Worm (Caenorhabditis elegans) whole organism, young adult: Measurements from ENCODE around the gene T22D1.18.

ENCODE experiments used
- B0035.1 ChIP-seq: sonication (generic microtip); optimal IDR thresholded peaks from 2 replicates; lab custom pipeline; 2016; ENCODE audit warnings: missing genetic modification characterization, mild to moderate bottlenecking, missing compliant biosample characterization, missing genotype, missing genetic modification reagents
- B0261.1 ChIP-seq: sonication (generic microtip); optimal IDR thresholded peaks from 2 replicates; lab custom pipeline; 2016; ENCODE audit warnings: mild to moderate bottlenecking, missing genetic modification characterization, moderate library complexity, missing compliant biosample characterization
- D2030.7 ChIP-seq: fragments of 200-800 bp; sonication (Bioruptor generic); IDR thresholded peaks from 2 replicates; pipeline ENCODE4 v1.3.6; 2022; ENCODE audit warnings: missing genetic modification reagents, missing genetic modification characterization, missing compliant biosample characterization
- F10E7.11 ChIP-seq: sonication (generic microtip); optimal IDR thresholded peaks from 2 replicates; lab custom pipeline; 2017; ENCODE audit warnings: mild to moderate bottlenecking, missing genetic modification characterization, moderate library complexity, missing compliant biosample characterization
- F22D6.2 ChIP-seq: sonication (generic microtip); optimal IDR thresholded peaks from 2 replicates; lab custom pipeline; 2016; ENCODE audit warnings: mild to moderate bottlenecking, missing genetic modification characterization, missing compliant biosample characterization
- F39B2.1 ChIP-seq: fragments of 200-800 bp; sonication (Bioruptor generic); IDR thresholded peaks from 2 replicates; pipeline ENCODE4 v1.3.6; 2022; ENCODE audit warnings: missing genetic modification reagents, missing genetic modification characterization, missing compliant biosample characterization
- F57A8.1 ChIP-seq: fragments of 200-800 bp; sonication (Bioruptor generic); optimal IDR thresholded peaks from 2 replicates; lab custom pipeline; 2018; ENCODE audit warnings: mild to moderate bottlenecking, missing genetic modification characterization, moderate library complexity, missing compliant biosample characterization
- K11D2.4 ChIP-seq: fragments of 200-800 bp; sonication (Bioruptor generic); IDR thresholded peaks from 2 replicates; pipeline ENCODE4 v1.3.6; 2022; ENCODE audit warnings: missing genetic modification reagents, missing genetic modification characterization, missing compliant biosample characterization
- K12H6.12 ChIP-seq: fragments of 200-800 bp; sonication (Bioruptor generic); optimal IDR thresholded peaks from 2 replicates; lab custom pipeline; 2018; ENCODE audit warnings: mild to moderate bottlenecking, missing genetic modification characterization, missing compliant biosample characterization
- T07F8.4 ChIP-seq: sonication (generic microtip); optimal IDR thresholded peaks from 2 replicates; lab custom pipeline; 2016; ENCODE audit warnings: mild to moderate bottlenecking, missing genetic modification characterization, moderate library complexity, missing compliant biosample characterization
- T26A5.8 ChIP-seq: sonication (generic microtip); optimal IDR thresholded peaks from 2 replicates; lab custom pipeline; 2016; ENCODE audit warnings: missing genetic modification characterization, missing compliant biosample characterization
- Y95B8A.8 ChIP-seq: fragments of 200-800 bp; sonication (Bioruptor generic); IDR thresholded peaks from 2 replicates; pipeline ENCODE4 v1.3.6; 2022; ENCODE audit warnings: missing genetic modification reagents, missing genetic modification characterization, missing compliant biosample characterization
- ZK185.1 ChIP-seq: sonication (generic microtip); optimal IDR thresholded peaks from 2 replicates; lab custom pipeline; 2016; ENCODE audit warnings: mild to moderate bottlenecking, missing genetic modification characterization, missing compliant biosample characterization; ENCODE audit not compliant: poor library complexity, severe bottlenecking
- akir-1 ChIP-seq: fragments of 200-800 bp; sonication (Bioruptor generic); optimal IDR thresholded peaks from 2 replicates; lab custom pipeline; 2018; ENCODE audit warnings: mild to moderate bottlenecking, missing genetic modification characterization, moderate library complexity, missing compliant biosample characterization
- aptf-2 ChIP-seq: fragments of 200-800 bp; sonication (Bioruptor generic); conservative IDR thresholded peaks from 2 replicates; pipeline ENCODE4 v1.3.6; 2022; ENCODE audit warnings: missing genetic modification reagents, missing genetic modification characterization, missing compliant biosample characterization
- attf-6 ChIP-seq: fragments of 200-800 bp; sonication (Bioruptor generic); IDR thresholded peaks from 2 replicates; pipeline ENCODE4 v1.3.6; 2022; ENCODE audit warnings: missing genetic modification reagents, missing genetic modification characterization, missing compliant biosample characterization
- cebp-1 ChIP-seq, 2 experiments: fragments of 200-800 bp in 1 of 2; sonication (Bioruptor generic) in 1 of 2; sonication (generic microtip) in 1 of 2; IDR thresholded peaks in 1 of 2; optimal IDR thresholded peaks in 1 of 2; 2 replicates each; pipeline versions ENCODE4 v1.3.6 to Lab custom; 2017 to 2022; ENCODE audit warnings: missing compliant biosample characterization in 2 of 2, missing genetic modification characterization in 2 of 2, mild to moderate bottlenecking in 1 of 2, missing genetic modification reagents in 1 of 2, moderate library complexity in 1 of 2
- cebp-2 ChIP-seq: fragments of 200-800 bp; sonication (Bioruptor generic); IDR thresholded peaks from 2 replicates; pipeline ENCODE4 v1.3.6; 2022; ENCODE audit warnings: missing genetic modification characterization, missing compliant biosample characterization
- ceh-40 ChIP-seq: fragments of 200-800 bp; sonication (Bioruptor generic); IDR thresholded peaks from 2 replicates; pipeline ENCODE4 v1.3.6; 2022; ENCODE audit warnings: missing genetic modification characterization, missing compliant biosample characterization
- efl-1 ChIP-seq: fragments of 150-350 bp; optimal IDR thresholded peaks from 2 replicates; lab custom pipeline; 2014; ENCODE audit warnings: missing biosample characterization, missing genetic modification reagents, missing genetic modification characterization
- egl-18 ChIP-seq: fragments of 200-800 bp; sonication (Bioruptor generic); IDR thresholded peaks from 2 replicates; pipeline ENCODE4 v1.3.6; 2022; ENCODE audit warnings: missing genetic modification reagents, missing genetic modification characterization, missing compliant biosample characterization
- egrh-3 ChIP-seq: fragments of 200-800 bp; sonication (Bioruptor generic); IDR thresholded peaks from 2 replicates; pipeline ENCODE4 v1.3.6; 2022; ENCODE audit warnings: missing genetic modification reagents, missing genetic modification characterization, missing compliant biosample characterization
- ets-4 ChIP-seq: fragments of 200-800 bp; sonication (Bioruptor generic); optimal IDR thresholded peaks from 2 replicates; lab custom pipeline; 2018; ENCODE audit warnings: mild to moderate bottlenecking, missing genetic modification characterization, missing compliant biosample characterization
- fkh-3 ChIP-seq: sonication (generic microtip); optimal IDR thresholded peaks from 2 replicates; lab custom pipeline; 2016; ENCODE audit warnings: mild to moderate bottlenecking, missing genetic modification characterization, missing compliant biosample characterization
- him-1 ChIP-seq: sonication (generic microtip); optimal IDR thresholded peaks from 2 replicates; lab custom pipeline; 2016; ENCODE audit warnings: missing genotype, missing genetic modification reagents, missing genetic modification characterization, missing compliant biosample characterization
- hlh-12 ChIP-seq: sonication (generic microtip); optimal IDR thresholded peaks from 2 replicates; lab custom pipeline; 2016; ENCODE audit warnings: missing genetic modification characterization, missing compliant biosample characterization
- hrde-1 ChIP-seq: sonication (generic microtip); optimal IDR thresholded peaks from 2 replicates; lab custom pipeline; 2016; ENCODE audit warnings: missing genetic modification characterization, mild to moderate bottlenecking, missing compliant biosample characterization, moderate library complexity, missing genotype, missing genetic modification reagents, borderline replicate concordance
- hsf-1 ChIP-seq: fragments of 200-800 bp; sonication (Bioruptor generic); IDR thresholded peaks from 2 replicates; pipeline ENCODE4 v1.3.6; 2022; ENCODE audit warnings: missing genetic modification reagents, missing genetic modification characterization, missing compliant biosample characterization
- lin-35 ChIP-seq, 3 experiments: fragments of 150-350 bp in 2 of 3; sonication (generic microtip) in 1 of 3; optimal IDR thresholded peaks; 2 replicates each; lab custom pipeline; 2014 to 2018; ENCODE audit warnings: missing biosample characterization in 3 of 3, missing genetic modification characterization in 3 of 3, missing genetic modification reagents in 3 of 3
- lir-1 ChIP-seq: fragments of 200-800 bp; sonication (Bioruptor generic); conservative IDR thresholded peaks from 2 replicates; pipeline ENCODE4 v1.3.6; 2022; ENCODE audit warnings: missing genetic modification reagents, missing genetic modification characterization, missing compliant biosample characterization
- madf-3 ChIP-seq: fragments of 200-800 bp; sonication (Bioruptor generic); IDR thresholded peaks from 2 replicates; pipeline ENCODE4 v1.3.6; 2022; ENCODE audit warnings: missing genetic modification reagents, missing genetic modification characterization, missing compliant biosample characterization
- mel-28 ChIP-seq: sonication (generic microtip); optimal IDR thresholded peaks from 2 replicates; lab custom pipeline; 2016; ENCODE audit warnings: borderline replicate concordance, mild to moderate bottlenecking, missing genetic modification characterization, missing compliant biosample characterization
- pha-4 ChIP-seq: fragments of 150-350 bp; sonication (generic microtip); optimal IDR thresholded peaks from 2 replicates; lab custom pipeline; 2014; ENCODE audit warnings: missing biosample characterization, missing genetic modification reagents, missing genetic modification characterization
- rcor-1 ChIP-seq: fragments of 200-800 bp; sonication (Bioruptor generic); IDR thresholded peaks from 2 replicates; pipeline ENCODE4 v1.3.6; 2022; ENCODE audit warnings: missing genetic modification reagents, missing genetic modification characterization, missing compliant biosample characterization
- repo-1 ChIP-seq: sonication (generic microtip); optimal IDR thresholded peaks from 2 replicates; lab custom pipeline; 2017; ENCODE audit warnings: mild to moderate bottlenecking, missing genetic modification characterization, missing compliant biosample characterization
- rpc-1 ChIP-seq, 2 experiments: fragments of 150-350 bp in 1 of 2; sonication (generic microtip) in 1 of 2; optimal IDR thresholded peaks; 2 replicates each; lab custom pipeline; 2014 to 2018; ENCODE audit warnings: missing biosample characterization in 1 of 2, missing genetic modification characterization in 1 of 2, missing genetic modification reagents in 1 of 2, missing genotype in 1 of 2
- snpc-1.1 ChIP-seq: sonication (generic microtip); optimal IDR thresholded peaks from 2 replicates; lab custom pipeline; 2017; ENCODE audit warnings: missing genetic modification characterization, mild to moderate bottlenecking, missing compliant biosample characterization, antibody characterized with exemption, moderate library complexity, missing genotype, missing genetic modification reagents; ENCODE audit not compliant: insufficient read depth
- snpc-1.3 ChIP-seq: sonication (generic microtip); optimal IDR thresholded peaks from 2 replicates; lab custom pipeline; 2017; ENCODE audit warnings: missing genetic modification characterization, mild to moderate bottlenecking, missing compliant biosample characterization, antibody characterized with exemption, moderate library complexity, missing genotype, missing genetic modification reagents; ENCODE audit not compliant: insufficient read depth
- somi-1 ChIP-seq: fragments of 200-800 bp; sonication (Bioruptor generic); optimal IDR thresholded peaks from 2 replicates; lab custom pipeline; 2018; ENCODE audit warnings: mild to moderate bottlenecking, missing genetic modification characterization, missing compliant biosample characterization
- tlf-1 ChIP-seq: fragments of 200-800 bp; sonication (Bioruptor generic); optimal IDR thresholded peaks from 2 replicates; lab custom pipeline; 2018; ENCODE audit warnings: mild to moderate bottlenecking, missing genetic modification characterization, missing compliant biosample characterization
- unc-62 ChIP-seq: fragments of 150-350 bp; optimal IDR thresholded peaks from 2 replicates; lab custom pipeline; 2014; ENCODE audit warnings: missing biosample characterization, missing genetic modification reagents, missing genetic modification characterization
- zfh-2 ChIP-seq: fragments of 200-800 bp; sonication (Bioruptor generic); conservative IDR thresholded peaks from 2 replicates; pipeline ENCODE4 v1.3.6; 2022; ENCODE audit warnings: missing genetic modification reagents, missing genetic modification characterization, missing compliant biosample characterization
- ztf-22 ChIP-seq: fragments of 200-800 bp; sonication (Bioruptor generic); optimal IDR thresholded peaks from 2 replicates; lab custom pipeline; 2018; ENCODE audit warnings: mild to moderate bottlenecking, missing genetic modification characterization, moderate library complexity, missing compliant biosample characterization
- ztf-25 ChIP-seq: fragments of 200-800 bp; sonication (Bioruptor generic); IDR thresholded peaks from 2 replicates; pipeline ENCODE4 v1.3.6; 2022; ENCODE audit warnings: missing genetic modification reagents, missing genetic modification characterization, missing compliant biosample characterization
- ztf-26 ChIP-seq: sonication (generic microtip); optimal IDR thresholded peaks from 2 replicates; lab custom pipeline; 2017; ENCODE audit warnings: missing genetic modification characterization, missing compliant biosample characterization
- ztf-28 ChIP-seq: fragments of 200-800 bp; sonication (Bioruptor generic); IDR thresholded peaks from 2 replicates; pipeline ENCODE4 v1.3.6; 2022; ENCODE audit warnings: missing genetic modification reagents, missing genetic modification characterization, missing compliant biosample characterization
- ztf-6 ChIP-seq: fragments of 200-800 bp; sonication (Bioruptor generic); IDR thresholded peaks from 2 replicates; pipeline ENCODE4 v1.3.6; 2022; ENCODE audit warnings: missing genetic modification reagents, missing genetic modification characterization, missing compliant biosample characterization

The T22D1.18 gene

ce11 chrIV:6905947-6906489 is 13.9 kb downstream of the T22D1.18 start, which contains the start of the genes T22D1.17 and T22D1.8 (continued):
- no peak for TF ChIP-seq repo-1 (tag; lab: Kevin White, UChicago)
- TF ChIP-seq F57A8.1 (GFP tag; lab: Kevin White, UChicago): no peak
- peak; percentile 61; the same call in 1 of the 2 replicates for TF ChIP-seq Y95B8A.8
- no peak for TF ChIP-seq K11D2.4 (GFP tag; lab: Robert Waterston, UW)
- peak in 1 of 3 experiments; percentile 10 for TF ChIP-seq lin-35 (GFP tag; optimal IDR thresholded peaks at IDR 0.05; lab: Kevin White, UChicago)
- no peak for TF ChIP-seq ztf-22 (GFP tag; lab: Kevin White, UChicago)
- peak; percentile 63 for TF ChIP-seq D2030.7 (GFP tag; lab: Robert Waterston, UW)
- TF ChIP-seq cebp-1 (GFP tag; IDR thresholded peaks at IDR 0.05; lab: Robert Waterston, UW): no peak
- TF ChIP-seq cebp-1 (tag; optimal IDR thresholded peaks at IDR 0.05; lab: Kevin White, UChicago): peak; percentile 39
- TF ChIP-seq ztf-6: no peak
- TF ChIP-seq ztf-28 (GFP tag; lab: Robert Waterston, UW): no peak
- TF ChIP-seq unc-62 (GFP tag; lab: Kevin White, UChicago): no peak
- 0 out of 2 replicates have a peak, but pooled peaks have one; percentile 32 for TF ChIP-seq rcor-1 (GFP tag; lab: Robert Waterston, UW)
- TF ChIP-seq akir-1: no peak
- no peak for TF ChIP-seq him-1
- TF ChIP-seq K12H6.12 (tag; lab: Kevin White, UChicago): no peak
- TF ChIP-seq aptf-2 (GFP tag; lab: Robert Waterston, UW): no peak
- no peak for TF ChIP-seq B0261.1 (tag; lab: Kevin White, UChicago)
- TF ChIP-seq hsf-1 (GFP tag; lab: Robert Waterston, UW): peak; percentile 66
- no peak for TF ChIP-seq T07F8.4 (tag; lab: Kevin White, UChicago)
- peak; percentile 69 for TF ChIP-seq snpc-1.3
- 0 out of 2 replicates have a peak, but pooled peaks have one; percentile 48 for TF ChIP-seq madf-3 (GFP tag; lab: Robert Waterston, UW)
- no peak for TF ChIP-seq zfh-2 (GFP tag; lab: Robert Waterston, UW)
- TF ChIP-seq ztf-26: no peak
- no peak for TF ChIP-seq lir-1 (GFP tag; lab: Robert Waterston, UW)
- TF ChIP-seq hlh-12 (tag; lab: Kevin White, UChicago): no peak
- TF ChIP-seq rpc-1 (optimal IDR thresholded peaks at IDR 0.05; lab: Kevin White, UChicago): no peak
- TF ChIP-seq rpc-1 (tag; optimal IDR thresholded peaks at IDR 0.05; lab: Kevin White, UChicago): no peak
- TF ChIP-seq egrh-3 (GFP tag; lab: Robert Waterston, UW): no peak
- TF ChIP-seq snpc-1.1 (tag; lab: Kevin White, UChicago): no peak
- peak; percentile 61; the same call in 1 of the 2 replicates for TF ChIP-seq F39B2.1 (GFP tag; lab: Robert Waterston, UW)
- TF ChIP-seq tlf-1 (GFP tag; lab: Kevin White, UChicago): peak; percentile 33
- no peak for TF ChIP-seq somi-1 (GFP tag; lab: Kevin White, UChicago)
- TF ChIP-seq ceh-40 (GFP tag; lab: Robert Waterston, UW): no peak
- TF ChIP-seq ZK185.1 (tag; lab: Kevin White, UChicago): no peak
- TF ChIP-seq fkh-3: no peak
- no peak for TF ChIP-seq F10E7.11 (tag; lab: Kevin White, UChicago)
- no peak for TF ChIP-seq efl-1 (GFP tag; lab: Kevin White, UChicago)
- TF ChIP-seq ztf-25 (GFP tag; lab: Robert Waterston, UW): no peak
- TF ChIP-seq mel-28: no peak
- peak; percentile 63 for TF ChIP-seq hrde-1 (tag; lab: Kevin White, UChicago)
- TF ChIP-seq egl-18: no peak
- no peak for TF ChIP-seq T26A5.8 (tag; lab: Kevin White, UChicago)
- no peak for TF ChIP-seq pha-4 (tag; lab: Kevin White, UChicago)
- no peak for TF ChIP-seq F22D6.2 (tag; lab: Kevin White, UChicago)
- no peak for TF ChIP-seq attf-6 (GFP tag; lab: Robert Waterston, UW)
- no peak for TF ChIP-seq ets-4 (GFP tag; lab: Kevin White, UChicago)
- TF ChIP-seq cebp-2 (GFP tag; lab: Robert Waterston, UW): no peak
- no peak for TF ChIP-seq B0035.1 (tag; lab: Kevin White, UChicago)
